Worm (Caenorhabditis elegans) whole organism, L1 larva: ENCODE measurements around the gene Y43F8B.14.

ENCODE experiments used
- egl-27 ChIP-seq, 2 experiments: fragments of 150-350 bp in 1 of 2; sonication (generic microtip); optimal IDR thresholded peaks; 3 replicates each; lab custom pipeline; 2017 to 2018; ENCODE audit warnings: missing biosample characterization in 2 of 2, missing genetic modification characterization in 2 of 2, missing genetic modification reagents in 2 of 2
- fkh-4 ChIP-seq: sonication (generic microtip); optimal IDR thresholded peaks from 2 replicates; lab custom pipeline; 2016; ENCODE audit warnings: missing compliant biosample characterization, missing genetic modification characterization, borderline replicate concordance
- fos-1 ChIP-seq: fragments of 150-350 bp; optimal IDR thresholded peaks from 2 replicates; lab custom pipeline; 2014; ENCODE audit warnings: missing biosample characterization, missing genetic modification characterization
- grh-1 ChIP-seq: fragments of 200-800 bp; sonication (Bioruptor generic); IDR thresholded peaks from 2 replicates; pipeline ENCODE4 v1.3.6; 2022; ENCODE audit warnings: missing genetic modification reagents, missing genetic modification characterization, missing compliant biosample characterization
- jun-1 ChIP-seq: fragments of 150-350 bp; optimal IDR thresholded peaks from 2 replicates; lab custom pipeline; 2014; ENCODE audit warnings: missing biosample characterization, missing genetic modification reagents, missing genetic modification characterization
- lin-13 ChIP-seq: fragments of 150-350 bp; optimal IDR thresholded peaks from 2 replicates; lab custom pipeline; 2014; ENCODE audit warnings: missing biosample characterization, missing genetic modification reagents, missing genetic modification characterization
- lin-14 ChIP-seq: fragments of 200-800 bp; sonication (Bioruptor generic); optimal IDR thresholded peaks from 2 replicates; lab custom pipeline; 2018; ENCODE audit warnings: mild to moderate bottlenecking, missing genetic modification characterization, moderate library complexity, missing compliant biosample characterization
- lin-15B ChIP-seq: fragments of 150-350 bp; sonication (generic microtip); optimal IDR thresholded peaks from 3 replicates; lab custom pipeline; 2014; ENCODE audit warnings: missing biosample characterization, missing genetic modification characterization
- lir-3 ChIP-seq: sonication (generic microtip); optimal IDR thresholded peaks from 2 replicates; lab custom pipeline; 2016; ENCODE audit warnings: mild to moderate bottlenecking, missing genetic modification characterization, moderate library complexity, missing compliant biosample characterization; ENCODE audit not compliant: poor library complexity
- nhr-76 ChIP-seq: sonication (generic microtip); optimal IDR thresholded peaks from 2 replicates; lab custom pipeline; 2017; ENCODE audit warnings: missing biosample characterization, missing genetic modification characterization
- rnt-1 ChIP-seq: sonication (generic microtip); optimal IDR thresholded peaks from 2 replicates; lab custom pipeline; 2016; ENCODE audit warnings: mild to moderate bottlenecking, missing genetic modification characterization, moderate library complexity, missing compliant biosample characterization
- snpc-4 ChIP-seq: fragments of 150-350 bp; optimal IDR thresholded peaks from 2 replicates; lab custom pipeline; 2014; ENCODE audit warnings: missing biosample characterization, missing genetic modification characterization
- unc-130 ChIP-seq: fragments of 150-350 bp; optimal IDR thresholded peaks from 2 replicates; lab custom pipeline; 2017; ENCODE audit warnings: missing biosample characterization, missing genetic modification characterization, inconsistent platforms
- ztf-11 ChIP-seq, 2 experiments: sonication (generic microtip); optimal IDR thresholded peaks; 2 replicates each; lab custom pipeline; 2016 to 2017; ENCODE audit warnings: missing genetic modification characterization in 2 of 2, missing biosample characterization in 1 of 2, missing compliant biosample characterization in 1 of 2

ce11 chrV:19457120-19457519 lies 1.3 kb upstream of the Y43F8B.14 start, which contains the start of gene Y43F8B.24:
- TF ChIP-seq fos-1 (tag; lab: Kevin White, UChicago): no peak
- TF ChIP-seq rnt-1 (tag; lab: Kevin White, UChicago): no peak
- TF ChIP-seq jun-1 (tag; lab: Kevin White, UChicago): no peak
- no peak for TF ChIP-seq egl-27 (tag; optimal IDR thresholded peaks at IDR 0.05; lab: Kevin White, UChicago)
- no peak for TF ChIP-seq lin-14
- no peak for TF ChIP-seq unc-130 (tag; lab: Kevin White, UChicago)
- TF ChIP-seq lir-3 (tag; lab: Kevin White, UChicago): no peak
- no peak for TF ChIP-seq snpc-4 (tag; lab: Kevin White, UChicago)
- TF ChIP-seq ztf-11 (tag; optimal IDR thresholded peaks at IDR 0.05; lab: Kevin White, UChicago): no peak
- TF ChIP-seq lin-15B (tag; lab: Kevin White, UChicago): no peak
- TF ChIP-seq grh-1 (GFP tag; lab: Robert Waterston, UW): no peak
- TF ChIP-seq fkh-4: no peak
- no peak for TF ChIP-seq lin-13 (GFP tag; lab: Kevin White, UChicago)
- TF ChIP-seq nhr-76 (tag; lab: Kevin White, UChicago): no peak
